Worm (Caenorhabditis elegans): ENCODE data around the gene gln-3.
"Not testable (repeated sequence)": the region's sequence is repeated elsewhere in the genome, so short reads cannot be mapped to it uniquely, and the experiment has no call there.

Gene gln-3

DNA sequence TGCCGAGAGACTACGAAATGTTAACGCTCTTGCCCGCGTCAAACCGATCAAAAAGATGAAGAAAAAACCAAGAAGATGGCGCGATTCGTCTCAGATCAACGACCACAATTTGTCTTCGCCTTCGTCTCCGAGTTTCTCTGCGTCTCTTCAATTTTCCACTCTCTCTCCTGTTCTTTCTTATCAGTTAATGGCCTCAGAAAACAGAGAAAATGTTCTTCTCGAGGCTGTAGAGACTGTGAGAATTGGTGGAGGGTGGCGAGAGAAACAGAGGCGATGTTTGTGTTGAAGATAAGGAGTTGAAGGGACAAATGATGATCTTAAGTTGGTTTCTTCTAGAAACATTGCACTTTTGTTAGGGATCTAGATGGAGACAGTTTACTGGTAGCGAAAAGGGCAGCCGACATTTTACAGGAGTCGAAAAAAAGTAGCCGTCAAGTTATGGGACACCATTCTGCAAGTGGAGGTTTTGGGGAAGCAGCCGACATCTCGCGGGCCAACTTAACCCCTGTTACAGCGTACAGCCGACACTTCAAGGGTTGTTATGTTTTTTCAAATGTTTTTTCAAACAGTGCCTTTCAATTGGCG, 10.5 kb upstream of the gln-3 start (continued):
- TF ChIP-seq tbp1 (GFP tag; optimal IDR thresholded peaks at IDR 0.05), result peak; percentile 41
- TF ChIP-seq C06A6.2 (GFP tag; conservative IDR thresholded peaks at IDR 0.05), result 0 out of 2 replicates have a peak, but pooled peaks have one; percentile 23
- peak; percentile 55 for TF ChIP-seq nhr-90 (tag; optimal IDR thresholded peaks at IDR 0.05)
- peak; percentile 75 for TF ChIP-seq somi-1 (GFP tag; optimal IDR thresholded peaks at IDR 0.05)

- TF ChIP-seq egl-18 (GFP tag; IDR thresholded peaks at IDR 0.05), result no peak
- no peak for TF ChIP-seq die-1 (tag; optimal IDR thresholded peaks at IDR 0.05)
- no peak for TF ChIP-seq snpc-4 (GFP tag; optimal IDR thresholded peaks at IDR 0.05)
- peak in 1 of 4 experiments; percentile 43 for TF ChIP-seq snpc-4 (tag; optimal IDR thresholded peaks at IDR 0.05)
- peak; percentile 64 for TF ChIP-seq nhr-80 (tag; optimal IDR thresholded peaks at IDR 0.05)
Measured at ce11 chrIV:16178433-16178832, 8.0 kb upstream of the gln-3 start.

DNA sequence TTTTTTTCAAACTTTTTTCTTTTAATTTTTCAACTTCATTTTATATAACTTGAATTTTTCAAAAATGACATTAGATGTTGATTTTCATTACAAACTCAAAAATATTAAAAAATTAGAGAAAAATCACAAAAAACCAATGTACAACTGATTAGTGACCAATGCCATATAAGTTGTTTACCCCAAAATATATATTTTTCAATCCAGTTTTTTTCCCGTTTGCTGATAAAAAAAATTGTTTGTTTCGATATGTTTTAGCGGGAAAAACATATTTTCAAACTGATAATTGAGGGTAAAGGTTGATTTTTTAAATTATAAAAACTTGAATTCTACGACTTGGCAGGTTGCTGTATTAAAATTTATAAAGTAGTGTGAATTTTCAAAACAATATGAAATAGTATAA, 6.3 kb upstream of the gln-3 start:
- no peak for TF ChIP-seq tbx-9 (tag; optimal IDR thresholded peaks at IDR 0.05; ENCODE audit: borderline replicate concordance)
- no peak for TF ChIP-seq cebp-1 (GFP tag; IDR thresholded peaks at IDR 0.05)
- TF ChIP-seq cebp-1 (tag; optimal IDR thresholded peaks at IDR 0.05), result no peak
- 0 out of 2 replicates have a peak, but pooled peaks have one; percentile 7 for TF ChIP-seq attf-6 (GFP tag; IDR thresholded peaks at IDR 0.05)
- no peak for TF ChIP-seq snpc-4 (GFP tag; optimal IDR thresholded peaks at IDR 0.05)
- peak in 1 of 4 experiments; percentile 39 for TF ChIP-seq snpc-4 (tag; optimal IDR thresholded peaks at IDR 0.05)

ce11 chrIV:16172786-16173371, 2.4 kb upstream of the gln-3 start:
- TF ChIP-seq F33H1.4 (GFP tag; IDR thresholded peaks at IDR 0.05) (no peak), ccch-3 (GFP tag; optimal IDR thresholded peaks at IDR 0.05) (no peak), atf-7 (tag; optimal IDR thresholded peaks at IDR 0.05) (no peak), nhr-90 (tag; optimal IDR thresholded peaks at IDR 0.05) (no peak), lin-26 (GFP tag; IDR thresholded peaks at IDR 0.05) (peak; percentile 57; the same call in 1 of the 2 replicates), ztf-3 (GFP tag; optimal IDR thresholded peaks at IDR 0.05) (no peak), egl-18 (GFP tag; IDR thresholded peaks at IDR 0.05) (no peak), Y67H2A.10 (GFP tag; conservative IDR thresholded peaks at IDR 0.05) (no peak), nfya-1 (tag; optimal IDR thresholded peaks at IDR 0.05; ENCODE audit: borderline replicate concordance, insufficient read depth) (no peak), B0019.2 (GFP tag; conservative IDR thresholded peaks at IDR 0.05) (no peak), nfya-2 (GFP tag; IDR thresholded peaks at IDR 0.05) (0 out of 2 replicates have a peak, but pooled peaks have one; percentile 57), ama-1 (optimal IDR thresholded peaks at IDR 0.05) (peak; percentile 75), ama-1 (GFP tag; optimal IDR thresholded peaks at IDR 0.05) (no peak), ceh-27 (GFP tag; optimal IDR thresholded peaks at IDR 0.05) (no peak), him-1 (tag; optimal IDR thresholded peaks at IDR 0.05) (no peak), somi-1 (GFP tag; optimal IDR thresholded peaks at IDR 0.05) (no peak), madf-6 (GFP tag; IDR thresholded peaks at IDR 0.05) (no peak), madf-10 (tag; optimal IDR thresholded peaks at IDR 0.05) (no peak), T26A5.8 (tag; optimal IDR thresholded peaks at IDR 0.05) (no peak), cebp-2 (GFP tag; IDR thresholded peaks at IDR 0.05) (no peak), attf-6 (GFP tag; IDR thresholded peaks at IDR 0.05) (0 out of 2 replicates have a peak, but pooled peaks have one; percentile 27), F39B2.1 (GFP tag; IDR thresholded peaks at IDR 0.05) (no peak)

- TF ChIP-seq rpc-1 (optimal IDR thresholded peaks at IDR 0.05); snpc-4 (GFP tag; optimal IDR thresholded peaks at IDR 0.05): not testable (repeated sequence)
- TF ChIP-seq rpc-1 (tag; optimal IDR thresholded peaks at IDR 0.05) (peak; percentile 17), snpc-4 (tag; optimal IDR thresholded peaks at IDR 0.05) (peak in 1 of 4 experiments; percentile 73), mcd-1 (GFP tag; IDR thresholded peaks at IDR 0.05) (peak; percentile 12; the same call in 1 of the 2 replicates), attf-6 (GFP tag; IDR thresholded peaks at IDR 0.05) (peak; percentile 90)
Measured at ce11 chrIV:16172112-16172511, 1.6 kb upstream of the gln-3 start.
